Worm (Caenorhabditis elegans): ENCODE results near the gene F56C3.10.
A peak's percentile ranks its signal among the peaks of the same experiment; 100 is the strongest.
"Not testable (repeated sequence)": the region's sequence is repeated elsewhere in the genome, so short reads cannot be mapped to it uniquely, and the experiment has no call there.

Gene F56C3.10

DNA sequence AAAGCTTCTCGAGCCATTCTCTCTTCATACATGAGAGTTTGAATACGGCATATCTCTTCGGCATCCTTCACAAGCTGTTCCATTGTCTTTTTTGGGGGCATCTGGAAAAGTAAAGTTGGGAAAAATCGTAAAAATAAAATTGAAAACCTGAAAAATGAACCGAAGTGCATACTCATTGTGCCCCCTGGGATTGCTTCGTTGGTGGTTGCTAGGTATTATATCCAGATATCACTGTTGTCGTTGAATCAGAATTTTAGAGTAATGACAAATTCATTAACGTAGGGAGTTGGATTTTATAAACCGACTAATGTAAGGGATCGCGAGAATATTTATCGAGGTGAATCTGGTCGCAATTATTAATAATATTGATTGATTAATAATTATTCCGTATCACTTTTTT is at the start of gene F56C3.10:
Gene F56C3.10 (minus strand): TSS at position 101 of the 400 bp plus-strand sequence.
- no peak for TF ChIP-seq lin-39 (tag; optimal IDR thresholded peaks at IDR 0.05)
- TF ChIP-seq egl-27 (tag; optimal IDR thresholded peaks at IDR 0.05): no peak
- TF ChIP-seq rnt-1 (tag; optimal IDR thresholded peaks at IDR 0.05): no peak
- TF ChIP-seq isw-1 (GFP tag; IDR thresholded peaks at IDR 0.05): no peak
- no peak for TF ChIP-seq tbx-2 (tag; optimal IDR thresholded peaks at IDR 0.05)
- no peak for TF ChIP-seq lin-35 (GFP tag; optimal IDR thresholded peaks at IDR 0.05)
- TF ChIP-seq blmp-1 (tag; optimal IDR thresholded peaks at IDR 0.05): no peak
- no peak for TF ChIP-seq ceh-8 (GFP tag; optimal IDR thresholded peaks at IDR 0.05)
- TF ChIP-seq elt-2 (tag; optimal IDR thresholded peaks at IDR 0.05): no peak
- no peak for TF ChIP-seq lin-15B (tag; optimal IDR thresholded peaks at IDR 0.05)
- no peak for TF ChIP-seq vab-15 (tag; optimal IDR thresholded peaks at IDR 0.05)
- TF ChIP-seq C04F5.9 (tag; optimal IDR thresholded peaks at IDR 0.05): no peak
- TF ChIP-seq elt-3 (tag; optimal IDR thresholded peaks at IDR 0.05): no peak
- TF ChIP-seq ceh-63 (GFP tag; optimal IDR thresholded peaks at IDR 0.05): no peak
- TF ChIP-seq alr-1 (tag; optimal IDR thresholded peaks at IDR 0.05; ENCODE audit: borderline replicate concordance): no peak

DNA sequence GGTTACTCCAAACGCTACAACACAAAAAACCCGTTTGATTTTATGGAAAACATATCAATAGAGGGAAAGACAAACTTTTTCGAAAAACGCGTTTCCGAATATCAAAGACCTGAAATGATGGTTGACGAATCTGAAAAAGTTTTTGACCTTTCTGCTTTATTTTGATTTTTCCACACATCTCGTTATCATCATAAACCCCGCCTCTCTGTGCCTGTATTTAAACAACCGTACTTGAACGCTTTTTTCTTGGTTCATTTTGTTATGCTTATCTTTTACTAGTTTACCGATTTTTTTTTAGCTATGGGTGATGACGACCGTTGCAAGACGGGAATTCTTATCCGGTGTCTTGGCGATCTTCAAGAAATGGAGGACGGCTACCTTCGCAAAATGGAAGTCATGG is 49.2 kb upstream of the F56C3.10 start, which contains the start of gene F19G12.1:
Gene F19G12.1 (plus strand): TSS at position 301 of the 400 bp plus-strand sequence.
- not testable (repeated sequence) for TF ChIP-seq nhr-47 (tag; optimal IDR thresholded peaks at IDR 0.05); lsy-2 (tag; optimal IDR thresholded peaks at IDR 0.05); isw-1 (GFP tag; IDR thresholded peaks at IDR 0.05)

DNA sequence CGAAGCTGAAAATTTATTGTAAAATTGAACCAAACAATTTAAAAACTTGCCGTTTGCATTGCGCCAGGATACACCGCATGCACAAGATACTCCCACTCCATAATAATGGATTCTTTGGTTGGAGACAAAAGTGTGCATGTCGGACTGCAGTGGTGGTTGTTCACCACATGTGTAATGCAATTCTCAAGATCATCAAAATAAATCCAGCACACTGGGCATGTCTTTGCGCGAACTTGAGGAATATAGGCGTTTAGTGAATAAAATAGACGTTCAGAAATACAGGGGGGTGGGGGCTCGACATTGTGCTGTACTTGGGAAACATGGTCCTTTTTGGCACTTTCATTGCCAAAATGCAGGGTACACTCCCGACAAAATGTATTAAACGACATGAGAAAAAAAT is 45.0 kb upstream of the F56C3.10 start, which contains the start of gene F19G12.11:
Gene F19G12.11 (minus strand): TSS at position 101 of the 400 bp plus-strand sequence.
- TF ChIP-seq lin-15B (tag; optimal IDR thresholded peaks at IDR 0.05) (no peak), lin-14 (GFP tag; optimal IDR thresholded peaks at IDR 0.05) (no peak), unc-62 (GFP tag; optimal IDR thresholded peaks at IDR 0.05) (no peak), mef-2 (tag; optimal IDR thresholded peaks at IDR 0.05) (no peak), ztf-11 (tag; optimal IDR thresholded peaks at IDR 0.05) (no peak), ztf-4 (tag; optimal IDR thresholded peaks at IDR 0.05) (no peak), mab-9 (GFP tag; IDR thresholded peaks at IDR 0.05) (no peak), nhr-237 (tag; optimal IDR thresholded peaks at IDR 0.05) (no peak), lin-35 (GFP tag; optimal IDR thresholded peaks at IDR 0.05) (no peak)

DNA sequence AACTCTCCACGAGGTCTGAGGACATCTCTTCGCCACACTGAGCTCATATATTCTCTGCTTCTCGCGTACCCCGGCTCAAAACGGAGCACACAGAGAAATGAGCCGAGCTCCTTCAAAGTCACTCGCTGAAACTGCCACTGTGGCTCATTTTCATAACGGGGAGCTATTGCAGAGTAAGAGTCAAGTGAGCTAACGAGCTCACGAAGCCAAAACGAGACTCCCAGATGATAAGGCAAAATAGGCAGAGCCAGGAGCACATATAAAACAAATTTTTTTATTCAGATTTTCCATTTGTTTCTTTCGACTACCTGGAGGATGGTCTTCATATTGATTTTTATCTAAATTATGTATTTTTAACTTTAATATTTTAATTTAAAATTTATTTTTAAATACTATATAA is 43.0 kb upstream of the F56C3.10 start, which contains the start of gene F19G12.3:
Gene F19G12.3 (plus strand): TSS at position 301 of the 400 bp plus-strand sequence.
- TF ChIP-seq fkh-8 (tag; optimal IDR thresholded peaks at IDR 0.05) (peak; percentile 7), skn-1 (tag; optimal IDR thresholded peaks at IDR 0.05) (peak; percentile 42), lir-3 (tag; optimal IDR thresholded peaks at IDR 0.05; ENCODE audit: poor library complexity) (no peak)

DNA sequence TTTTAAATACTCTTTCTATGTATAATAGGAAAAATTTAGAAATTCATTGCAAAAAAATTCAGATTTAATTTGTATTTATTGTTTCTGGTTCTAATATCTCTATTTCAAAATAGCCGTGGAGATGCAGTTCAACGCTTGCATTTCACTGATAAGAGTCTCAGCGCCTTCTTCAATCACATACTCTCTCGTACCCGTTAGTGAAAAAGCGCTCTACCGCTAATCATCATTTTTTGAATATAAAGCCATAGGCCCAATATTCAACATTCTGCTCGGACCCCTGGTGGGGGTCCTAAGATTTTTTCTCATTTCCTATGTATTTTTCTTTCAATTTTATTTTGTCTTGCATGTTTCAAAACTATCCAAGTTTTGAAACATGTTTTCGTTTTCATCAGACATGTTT is 39.1 kb upstream of the F56C3.10 start:
- TF ChIP-seq elt-3 (tag; optimal IDR thresholded peaks at IDR 0.05) (peak in 1 of 6 experiments; percentile 30), skn-1 (tag; optimal IDR thresholded peaks at IDR 0.05) (peak; percentile 100), hlh-17 (GFP tag; optimal IDR thresholded peaks at IDR 0.05; ENCODE audit: borderline replicate concordance) (no peak), isw-1 (GFP tag; IDR thresholded peaks at IDR 0.05) (no peak), C16A3.4 (tag; optimal IDR thresholded peaks at IDR 0.05) (no peak)

DNA sequence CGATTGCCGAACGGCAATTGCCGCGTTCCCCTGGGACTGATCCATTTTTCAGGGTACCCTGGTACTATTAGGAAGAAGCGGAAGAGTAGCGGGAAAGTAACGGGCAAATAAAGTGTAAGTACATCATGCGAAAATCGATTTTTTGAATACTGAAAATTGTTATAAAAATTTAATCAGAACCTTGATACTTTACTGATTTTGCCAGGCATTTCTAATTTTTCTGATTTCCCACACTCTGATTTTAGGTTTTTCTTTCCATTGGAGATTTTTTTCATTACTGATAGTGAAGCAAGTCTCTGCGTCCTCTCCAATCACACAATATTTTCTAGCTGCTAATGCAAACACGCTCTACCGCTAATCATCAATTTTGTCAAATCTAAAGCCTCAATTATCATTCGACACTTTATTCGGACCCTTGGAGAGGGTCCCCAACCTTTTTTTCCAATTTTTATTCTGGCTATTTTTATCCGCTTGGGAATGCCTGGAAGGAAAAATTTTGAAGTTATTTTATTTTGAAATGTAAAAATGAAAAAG is 37.8 kb upstream of the F56C3.10 start, which contains the start of gene F19G12.9:
Gene F19G12.9 (plus strand): TSS at position 51 of the 534 bp plus-strand sequence.
- TF ChIP-seq ama-1 (optimal IDR thresholded peaks at IDR 0.05) (no peak), fkh-8 (tag; optimal IDR thresholded peaks at IDR 0.05) (no peak), lin-14 (GFP tag; optimal IDR thresholded peaks at IDR 0.05) (no peak), lin-35 (GFP tag; optimal IDR thresholded peaks at IDR 0.05) (peak in 1 of 2 experiments; percentile 54), alr-1 (tag; optimal IDR thresholded peaks at IDR 0.05; ENCODE audit: borderline replicate concordance) (no peak), ceh-63 (GFP tag; optimal IDR thresholded peaks at IDR 0.05) (no peak), blmp-1 (tag; optimal IDR thresholded peaks at IDR 0.05) (peak; percentile 20), nhr-19 (GFP tag; conservative IDR thresholded peaks at IDR 0.05) (no peak), rnt-1 (tag; optimal IDR thresholded peaks at IDR 0.05) (peak; percentile 29), unc-98 (GFP tag; IDR thresholded peaks at IDR 0.05) (no peak), lin-15B (tag; optimal IDR thresholded peaks at IDR 0.05) (no peak), Y116A8C.19 (tag; optimal IDR thresholded peaks at IDR 0.05; ENCODE audit: borderline replicate concordance) (no peak), pax-3 (tag; optimal IDR thresholded peaks at IDR 0.05) (no peak), nhr-47 (tag; optimal IDR thresholded peaks at IDR 0.05) (no peak), elt-2 (tag; optimal IDR thresholded peaks at IDR 0.05) (peak; percentile 7), ztf-4 (tag; optimal IDR thresholded peaks at IDR 0.05) (no peak), nhr-71 (tag; optimal IDR thresholded peaks at IDR 0.05) (no peak), skn-1 (tag; optimal IDR thresholded peaks at IDR 0.05) (peak; percentile 96)

All from whole organism, L1 larva.